Fruit fly (Drosophila melanogaster): ENCODE measurements around the gene fy.
A peak's percentile ranks its signal among the peaks of the same experiment; 100 is the strongest.

Gene fy

DNA sequence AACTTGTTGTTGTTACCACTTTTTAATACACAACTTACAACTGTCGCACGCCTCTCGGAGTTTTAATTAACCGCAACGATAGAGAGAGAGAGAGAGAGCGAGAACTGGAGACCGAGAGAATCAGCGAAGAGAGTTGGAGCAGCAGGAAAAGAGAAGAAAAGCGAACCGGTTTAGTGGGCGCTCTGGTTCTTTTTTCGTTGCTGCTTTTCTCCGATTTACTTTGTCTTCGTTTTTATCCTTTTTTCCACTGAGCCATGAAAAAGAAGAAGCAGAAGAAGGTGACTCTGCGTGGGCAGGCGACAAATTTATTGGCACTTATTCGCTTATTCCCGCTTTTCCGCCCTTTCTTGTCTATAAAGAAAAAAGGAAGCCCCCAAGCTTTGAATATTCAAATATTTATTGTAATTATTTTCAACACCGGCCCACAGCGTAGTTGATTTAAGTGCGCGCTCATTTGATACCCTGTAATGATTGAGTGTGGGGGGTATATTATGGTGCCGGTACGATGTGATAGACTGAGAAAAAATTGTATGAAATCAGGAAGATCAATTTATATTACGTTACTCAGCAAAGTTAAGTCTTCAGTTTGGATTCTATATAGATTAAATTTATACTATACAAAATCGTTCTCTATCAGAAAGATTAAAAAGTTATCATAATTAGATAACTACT lies 17.3 kb upstream of the fy start (continued):
- TF ChIP-seq trh (GFP tag; optimal IDR thresholded peaks at IDR 0.05) (no peak), CG17385 (GFP tag; optimal IDR thresholded peaks at IDR 0.05) (no peak), CG32772 (GFP tag; IDR thresholded peaks at IDR 0.05) (no peak), Doc3 (GFP tag; IDR thresholded peaks at IDR 0.05; ENCODE audit: partially characterized antibody) (no peak), bsh (GFP tag; optimal IDR thresholded peaks at IDR 0.05) (no peak), Side (GFP tag; optimal IDR thresholded peaks at IDR 0.05) (no peak), oc (tag; optimal IDR thresholded peaks at IDR 0.05) (no peak), wor (GFP tag; IDR thresholded peaks at IDR 0.05) (no peak), hkb (optimal IDR thresholded peaks at IDR 0.05) (no peak), hkb (GFP tag; IDR thresholded peaks at IDR 0.05) (no peak), kay (GFP tag; optimal IDR thresholded peaks at IDR 0.05) (no peak)

- TF ChIP-seq trem (tag; optimal IDR thresholded peaks at IDR 0.05) (no peak), Kr (GFP tag; optimal IDR thresholded peaks at IDR 0.05) (peak; percentile 52), dmrt11E (tag; optimal IDR thresholded peaks at IDR 0.05) (no peak), Atf3 (GFP tag; optimal IDR thresholded peaks at IDR 0.05) (no peak), CG7357 (GFP tag; IDR thresholded peaks at IDR 0.05) (no peak), CG7987 (GFP tag; optimal IDR thresholded peaks at IDR 0.05) (no peak), Xbp1 (GFP tag; optimal IDR thresholded peaks at IDR 0.05) (no peak), CG17385 (GFP tag; optimal IDR thresholded peaks at IDR 0.05) (peak; percentile 64), sens (GFP tag) (peak; percentile 22), pros (GFP tag; optimal IDR thresholded peaks at IDR 0.05) (peak; percentile 77), ato (GFP tag; IDR thresholded peaks at IDR 0.05; ENCODE audit: partially characterized antibody) (no peak), CG2712 (tag; optimal IDR thresholded peaks at IDR 0.05) (no peak), peb (GFP tag; IDR thresholded peaks at IDR 0.05) (no peak), CG18476 (GFP tag; optimal IDR thresholded peaks at IDR 0.05) (no peak), chinmo (GFP tag; IDR thresholded peaks at IDR 0.05; ENCODE audit: partially characterized antibody) (0 out of 4 replicates have a peak, but pooled peaks have one; percentile 47), sqz (GFP tag; optimal IDR thresholded peaks at IDR 0.05) (peak; percentile 53), kni (GFP tag; optimal IDR thresholded peaks at IDR 0.05) (peak; percentile 51), sd (tag; optimal IDR thresholded peaks at IDR 0.05) (peak; percentile 29), CG16813 (GFP tag; IDR thresholded peaks at IDR 0.05; ENCODE audit: partially characterized antibody) (no peak), Adf1 (GFP tag; IDR thresholded peaks at IDR 0.05) (peak; percentile 87), chif (GFP tag; optimal IDR thresholded peaks at IDR 0.05) (no peak), CG18262 (tag; optimal IDR thresholded peaks at IDR 0.05) (no peak), pum (GFP tag; optimal IDR thresholded peaks at IDR 0.05) (no peak), NC2α (GFP tag; optimal IDR thresholded peaks at IDR 0.05) (no peak), nom (GFP tag; optimal IDR thresholded peaks at IDR 0.05) (peak; percentile 68), CG43689 (GFP tag; IDR thresholded peaks at IDR 0.05) (no peak), Dip2 (GFP tag; IDR thresholded peaks at IDR 0.05) (no peak), gfzf (GFP tag; optimal IDR thresholded peaks at IDR 0.05) (no peak), CG4360 (GFP tag; IDR thresholded peaks at IDR 0.05) (peak; percentile 69), ken (GFP tag; IDR thresholded peaks at IDR 0.05) (no peak), NC2β (GFP tag; optimal IDR thresholded peaks at IDR 0.05) (no peak), CG12942 (GFP tag; optimal IDR thresholded peaks at IDR 0.05) (no peak), CG8388 (GFP tag; optimal IDR thresholded peaks at IDR 0.05) (no peak), abd-A (tag; optimal IDR thresholded peaks at IDR 0.05) (peak; percentile 1), zf30C (GFP tag; optimal IDR thresholded peaks at IDR 0.05) (no peak), CG12769 (tag; optimal IDR thresholded peaks at IDR 0.05) (no peak), gsb-n (tag; optimal IDR thresholded peaks at IDR 0.05) (peak; percentile 38), odd (GFP tag; optimal IDR thresholded peaks at IDR 0.05) (peak; percentile 36), Dbx (GFP tag; IDR thresholded peaks at IDR 0.05) (no peak)
These were observed 16.4 kb upstream of the fy start for dm6 chr2L:8419382-8419940.
